Worm (Caenorhabditis elegans): ENCODE measurements around the gene F59E11.5.

DNA sequence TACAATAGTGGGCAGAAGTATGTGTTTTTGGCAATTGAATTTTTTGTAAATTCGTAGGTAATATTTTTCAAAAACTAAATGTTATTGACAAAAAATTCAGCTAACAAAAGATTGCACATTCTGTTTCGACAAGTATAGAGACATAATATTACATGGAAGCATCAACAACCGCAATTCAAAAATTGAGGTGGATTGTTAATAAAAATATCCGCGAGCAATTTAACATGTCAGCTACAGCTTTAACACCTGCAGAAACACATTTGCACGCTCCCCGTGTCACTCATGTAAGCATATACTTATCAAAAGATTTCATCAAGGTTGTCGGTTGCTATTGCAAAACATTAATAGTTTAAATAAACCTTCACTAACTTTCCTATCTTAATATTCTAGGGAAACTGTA, 40.8 kb downstream of the F59E11.5 start, which contains the start of gene srsx-34:
- TF ChIP-seq mdl-1 (tag; optimal IDR thresholded peaks at IDR 0.05) (no peak), unc-62 (GFP tag; optimal IDR thresholded peaks at IDR 0.05) (no peak), zag-1 (tag; optimal IDR thresholded peaks at IDR 0.05) (no peak), blmp-1 (tag; optimal IDR thresholded peaks at IDR 0.05; ENCODE audit: insufficient read depth) (no peak), skn-1 (tag; optimal IDR thresholded peaks at IDR 0.05) (no peak)

Data from whole organism, L2 larva.